Fruit fly (Drosophila melanogaster): ENCODE data around the gene Ntl.
A peak's percentile ranks its signal among the peaks of the same experiment; 100 is the strongest.

Ntl gene

DNA sequence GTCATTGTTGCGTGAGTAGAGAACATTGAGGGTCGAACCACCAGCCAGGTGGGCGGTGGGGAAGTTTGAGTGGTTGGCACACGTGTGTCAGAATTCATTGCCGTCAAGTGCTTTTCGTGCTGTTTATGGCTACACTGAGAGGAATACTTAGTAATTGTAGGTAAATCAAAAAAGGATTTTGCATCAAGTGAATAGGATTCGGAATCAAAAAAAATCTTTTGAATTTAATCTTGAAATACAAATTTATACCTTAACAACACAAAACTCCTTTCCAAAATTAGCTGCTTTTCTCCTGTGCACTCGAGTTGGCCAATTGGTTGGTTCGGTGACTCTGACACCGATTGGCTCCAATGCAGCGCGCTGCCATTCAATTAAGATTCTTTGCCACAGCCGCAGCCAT, 43.9 kb downstream of the Ntl start (continued):
- TF ChIP-seq Neu2 (GFP tag; optimal IDR thresholded peaks at IDR 0.05; ENCODE audit: borderline replicate concordance): no peak
- no peak for TF ChIP-seq Dref (GFP tag; IDR thresholded peaks at IDR 0.05)

DNA sequence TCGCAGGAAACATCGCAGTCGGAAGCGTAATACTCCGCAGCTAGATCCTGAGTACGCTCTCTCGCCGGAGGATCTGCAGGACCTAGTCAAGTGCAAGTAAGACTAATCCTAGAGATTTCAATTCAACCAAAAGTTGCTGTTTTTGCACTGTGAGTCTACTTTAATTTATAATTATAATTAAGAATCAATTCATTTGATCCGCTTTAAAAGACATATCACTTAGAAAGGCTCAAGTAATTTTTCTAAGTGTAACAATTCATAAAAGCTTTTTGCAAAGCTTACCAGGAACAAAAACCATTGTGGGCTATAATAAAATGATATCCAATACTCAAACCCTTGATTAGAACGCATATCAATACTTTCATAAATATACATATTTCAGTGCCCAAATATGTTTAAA, 46.2 kb downstream of the Ntl start:
- TF ChIP-seq CG31388 (GFP tag; optimal IDR thresholded peaks at IDR 0.05) (no peak), Sox102F (GFP tag; optimal IDR thresholded peaks at IDR 0.05) (peak; percentile 4), ham (GFP tag; IDR thresholded peaks at IDR 0.05) (no peak), Ada2b (GFP tag; IDR thresholded peaks at IDR 0.05) (peak; percentile 40; the same call in 1 of the 2 replicates), CG43689 (GFP tag; IDR thresholded peaks at IDR 0.05) (0 out of 2 replicates have a peak, but pooled peaks have one; percentile 6), CG18011 (GFP tag; optimal IDR thresholded peaks at IDR 0.05) (no peak), Dll (GFP tag; IDR thresholded peaks at IDR 0.05; ENCODE audit: partially characterized antibody) (no peak), kah (GFP tag; optimal IDR thresholded peaks at IDR 0.05) (no peak), CG14050 (GFP tag; IDR thresholded peaks at IDR 0.05) (peak; percentile 9; the same call in 1 of the 3 replicates), otp (GFP tag; IDR thresholded peaks at IDR 0.05) (no peak), lmd (GFP tag; IDR thresholded peaks at IDR 0.05) (peak; percentile 22; the same call in 1 of the 2 replicates), CG4282 (GFP tag; optimal IDR thresholded peaks at IDR 0.05) (no peak), CG15269 (tag; optimal IDR thresholded peaks at IDR 0.05) (peak; percentile 30), CG9932 (GFP tag; IDR thresholded peaks at IDR 0.05) (0 out of 2 replicates have a peak, but pooled peaks have one; percentile 10), danr (GFP tag; IDR thresholded peaks at IDR 0.05) (no peak), dysf (GFP tag; IDR thresholded peaks at IDR 0.05) (peak; percentile 50; the same call in 1 of the 3 replicates), CG3726 (GFP tag; IDR thresholded peaks at IDR 0.05) (0 out of 3 replicates have a peak, but pooled peaks have one; percentile 10), HmgZ (tag; optimal IDR thresholded peaks at IDR 0.05) (no peak), stc (GFP tag; IDR thresholded peaks at IDR 0.05) (0 out of 2 replicates have a peak, but pooled peaks have one; percentile 11), sna (GFP tag; IDR thresholded peaks at IDR 0.05; ENCODE audit: partially characterized antibody) (no peak), CG10979 (tag; optimal IDR thresholded peaks at IDR 0.05) (no peak), phol (tag; optimal IDR thresholded peaks at IDR 0.05) (no peak), CG11696 (GFP tag; IDR thresholded peaks at IDR 0.05) (0 out of 2 replicates have a peak, but pooled peaks have one; percentile 18), CG34422 (GFP tag; IDR thresholded peaks at IDR 0.05) (0 out of 3 replicates have a peak, but pooled peaks have one; percentile 16), ara (GFP tag; IDR thresholded peaks at IDR 0.05) (no peak), Aef1 (GFP tag; IDR thresholded peaks at IDR 0.05) (no peak), lbe (GFP tag; optimal IDR thresholded peaks at IDR 0.05) (no peak), az2 (GFP tag; optimal IDR thresholded peaks at IDR 0.05) (no peak), Xbp1 (GFP tag; optimal IDR thresholded peaks at IDR 0.05) (peak; percentile 8), Awh (GFP tag; IDR thresholded peaks at IDR 0.05) (0 out of 2 replicates have a peak, but pooled peaks have one; percentile 10), chinmo (GFP tag; IDR thresholded peaks at IDR 0.05; ENCODE audit: partially characterized antibody) (no peak), CG11247 (GFP tag; IDR thresholded peaks at IDR 0.05) (0 out of 2 replicates have a peak, but pooled peaks have one; percentile 17), Dip3 (GFP tag; optimal IDR thresholded peaks at IDR 0.05) (no peak), p53 (GFP tag; optimal IDR thresholded peaks at IDR 0.05) (no peak), CG16813 (GFP tag; IDR thresholded peaks at IDR 0.05; ENCODE audit: partially characterized antibody) (no peak), slbo (GFP tag; IDR thresholded peaks at IDR 0.05) (peak; percentile 56; the same call in 1 of the 2 replicates), CG32532 (GFP tag; IDR thresholded peaks at IDR 0.05) (peak; percentile 56; the same call in 1 of the 2 replicates), CG3065 (GFP tag; optimal IDR thresholded peaks at IDR 0.05) (no peak), CG14014 (GFP tag; IDR thresholded peaks at IDR 0.05) (peak; percentile 37; the same call in 1 of the 2 replicates), sens (GFP tag) (peak; percentile 69), usp (GFP tag; optimal IDR thresholded peaks at IDR 0.05) (no peak), CG17328 (GFP tag; IDR thresholded peaks at IDR 0.05) (no peak), CG18599 (GFP tag; optimal IDR thresholded peaks at IDR 0.05) (no peak), CG11504 (tag; optimal IDR thresholded peaks at IDR 0.05) (peak; percentile 34), CG6689 (GFP tag; IDR thresholded peaks at IDR 0.05) (no peak), Adf1 (GFP tag; IDR thresholded peaks at IDR 0.05) (no peak), CG2120 (GFP tag; optimal IDR thresholded peaks at IDR 0.05) (peak; percentile 20)
